Fruit fly (Drosophila melanogaster) whole organism, embryonic: ENCODE measurements around the gene CG32237.

Experiments
- ATbp ChIP-seq: fragments of 200-800 bp; sonication (Bioruptor generic); optimal IDR thresholded peaks from 2 replicates; lab custom pipeline; 2017; ENCODE audit warnings: missing biosample characterization, mild to moderate bottlenecking, missing genetic modification characterization, missing genetic modification reagents
- B-H1 ChIP-seq: fragments of 200-800 bp; sonication (Bioruptor generic); IDR thresholded peaks from 3 replicates; pipeline ENCODE4 v1.3.6; 2022; ENCODE audit warnings: missing biosample characterization, missing genetic modification characterization
- Bgb ChIP-seq: fragments of 200-800 bp; sonication (Bioruptor generic); IDR thresholded peaks from 2 replicates; pipeline ENCODE4 v1.3.6; 2022; ENCODE audit warnings: missing biosample characterization, missing genetic modification characterization; ENCODE audit not compliant: partially characterized antibody
- BtbVII ChIP-seq: fragments of 200-800 bp; sonication (Bioruptor generic); optimal IDR thresholded peaks from 3 replicates; lab custom pipeline; 2017; ENCODE audit warnings: missing biosample characterization, mild to moderate bottlenecking, missing genetic modification characterization
- CG10209 ChIP-seq: fragments of 200-800 bp; sonication (Bioruptor generic); optimal IDR thresholded peaks from 3 replicates; lab custom pipeline; 2017; ENCODE audit warnings: missing biosample characterization, mild to moderate bottlenecking, missing genetic modification characterization, missing genetic modification reagents
- CG10462 ChIP-seq: fragments of 200-800 bp; sonication (Bioruptor generic); optimal IDR thresholded peaks from 2 replicates; lab custom pipeline; 2016; ENCODE audit warnings: missing biosample characterization, missing genetic modification characterization
- CG11560 ChIP-seq: fragments of 200-800 bp; sonication (Bioruptor generic); IDR thresholded peaks from 3 replicates; pipeline ENCODE4 v1.3.6; 2022; ENCODE audit warnings: missing biosample characterization, missing genetic modification characterization
- CG11695 ChIP-seq: fragments of 200-800 bp; sonication (Bioruptor generic); IDR thresholded peaks from 3 replicates; pipeline ENCODE4 v1.3.6; 2022; ENCODE audit warnings: missing biosample characterization, missing genetic modification characterization
- CG13624 ChIP-seq: fragments of 200-800 bp; sonication (Bioruptor generic); optimal IDR thresholded peaks from 2 replicates; lab custom pipeline; 2016; ENCODE audit warnings: missing biosample characterization, missing genetic modification characterization
- CG14050 ChIP-seq: fragments of 200-800 bp; sonication (Bioruptor generic); IDR thresholded peaks from 3 replicates; pipeline ENCODE4 v1.3.6; 2022; ENCODE audit warnings: missing biosample characterization, missing genetic modification characterization
- CG15269 ChIP-seq: fragments of 200-800 bp; sonication (Bioruptor generic); optimal IDR thresholded peaks from 2 replicates; lab custom pipeline; 2018; ENCODE audit warnings: missing biosample characterization, mild to moderate bottlenecking, missing genetic modification characterization, moderate library complexity
- CG2875 ChIP-seq: fragments of 200-800 bp; sonication (Bioruptor generic); optimal IDR thresholded peaks from 2 replicates; lab custom pipeline; 2017; ENCODE audit warnings: missing biosample characterization, mild to moderate bottlenecking, missing genetic modification characterization, missing genetic modification reagents
- CG3281 ChIP-seq: fragments of 200-800 bp; sonication (Bioruptor generic); optimal IDR thresholded peaks from 3 replicates; lab custom pipeline; 2017; ENCODE audit warnings: missing biosample characterization, mild to moderate bottlenecking, missing genetic modification characterization
- CG6175 ChIP-seq: fragments of 200-800 bp; sonication (Bioruptor generic); IDR thresholded peaks from 3 replicates; pipeline ENCODE4 v1.3.6; 2022; ENCODE audit warnings: missing biosample characterization, missing genetic modification characterization
- CG6272 ChIP-seq: fragments of 200-800 bp; sonication (Bioruptor generic); IDR thresholded peaks from 2 replicates; pipeline ENCODE4 v1.3.6; 2022; ENCODE audit warnings: missing biosample characterization, missing genetic modification characterization
- CG8944 ChIP-seq: fragments of 200-800 bp; sonication (Bioruptor generic); optimal IDR thresholded peaks from 3 replicates; lab custom pipeline; 2016; ENCODE audit warnings: missing biosample characterization, missing genetic modification characterization
- CG9817 ChIP-seq: fragments of 200-800 bp; sonication (Bioruptor generic); optimal IDR thresholded peaks from 2 replicates; lab custom pipeline; 2018; ENCODE audit warnings: missing biosample characterization, mild to moderate bottlenecking, missing genetic modification characterization, moderate library complexity
- Dek ChIP-seq: fragments of 200-800 bp; sonication (Bioruptor generic); optimal IDR thresholded peaks from 3 replicates; lab custom pipeline; 2019; ENCODE audit warnings: missing biosample characterization, mild to moderate bottlenecking, missing genetic modification characterization, moderate library complexity
- H15 ChIP-seq: fragments of 200-800 bp; sonication (Bioruptor generic); IDR thresholded peaks from 3 replicates; pipeline ENCODE4 v1.3.6; 2022; ENCODE audit warnings: missing biosample characterization, missing genetic modification characterization
- Hr39 ChIP-seq: fragments of >200 bp; optimal IDR thresholded peaks from 2 replicates; lab custom pipeline; 2017
- NC2β ChIP-seq: fragments of 200-800 bp; sonication (Bioruptor generic); optimal IDR thresholded peaks from 2 replicates; lab custom pipeline; 2016; ENCODE audit warnings: missing biosample characterization, missing genetic modification characterization
- NK7.1 ChIP-seq: fragments of 200-800 bp; sonication (Bioruptor generic); optimal IDR thresholded peaks from 3 replicates; lab custom pipeline; 2016; ENCODE audit warnings: missing biosample characterization, missing genetic modification characterization
- Ptx1 ChIP-seq: fragments of 200-800 bp; sonication (Bioruptor generic); IDR thresholded peaks from 2 replicates; pipeline ENCODE4 v1.3.6; 2022; ENCODE audit warnings: missing biosample characterization, missing genetic modification characterization
- Ravus ChIP-seq: fragments of 200-800 bp; sonication (Bioruptor generic); IDR thresholded peaks from 2 replicates; pipeline ENCODE4 v1.3.6; 2022; ENCODE audit warnings: missing biosample characterization, missing genetic modification characterization
- Sox102F ChIP-seq: fragments of 200-800 bp; sonication (Bioruptor generic); optimal IDR thresholded peaks from 2 replicates; lab custom pipeline; 2018; ENCODE audit warnings: missing biosample characterization, mild to moderate bottlenecking, missing genetic modification characterization, moderate library complexity
- Trl ChIP-seq, 3 experiments: fragments of >200 bp in 2 of 3; fragments of 200-800 bp in 1 of 3; sonication (Bioruptor generic) in 1 of 3; optimal IDR thresholded peaks; 2 replicates in 1 of 3; 3 replicates in 2 of 3; lab custom pipeline; 2016 to 2017; ENCODE audit warnings: missing biosample characterization in 1 of 3, missing genetic modification characterization in 1 of 3
- Vsx1 ChIP-seq: fragments of 200-800 bp; sonication (Bioruptor generic); optimal IDR thresholded peaks from 2 replicates; lab custom pipeline; 2017; ENCODE audit warnings: missing biosample characterization, mild to moderate bottlenecking, missing genetic modification characterization, missing genetic modification reagents
- al ChIP-seq: fragments of 200-800 bp; sonication (Bioruptor generic); IDR thresholded peaks from 2 replicates; pipeline ENCODE4 v1.3.6; 2022; ENCODE audit warnings: missing biosample characterization, missing genetic modification characterization
- cad ChIP-seq: fragments of >200 bp; optimal IDR thresholded peaks from 2 replicates; lab custom pipeline; 2017; ENCODE audit warnings: missing biosample characterization, missing genetic modification characterization
- chif ChIP-seq, 2 experiments: fragments of 200-800 bp; sonication (Bioruptor generic); optimal IDR thresholded peaks; 3 replicates each; lab custom pipeline; 2016; ENCODE audit warnings: missing biosample characterization in 2 of 2, missing genetic modification characterization in 2 of 2
- corto ChIP-seq: fragments of 200-800 bp; sonication (Bioruptor generic); optimal IDR thresholded peaks from 2 replicates; lab custom pipeline; 2016; ENCODE audit warnings: missing biosample characterization, mild to moderate bottlenecking, missing genetic modification characterization, moderate library complexity
- dm ChIP-seq: fragments of 200-800 bp; sonication (Bioruptor generic); optimal IDR thresholded peaks from 3 replicates; lab custom pipeline; 2016; ENCODE audit warnings: missing biosample characterization, missing genetic modification characterization
- esg ChIP-seq: fragments of 200-800 bp; sonication (Bioruptor generic); conservative IDR thresholded peaks from 2 replicates; pipeline ENCODE4 v1.3.6; 2022; ENCODE audit warnings: missing biosample characterization, missing genetic modification characterization
- gro ChIP-seq: fragments of 200-800 bp; sonication (Bioruptor generic); optimal IDR thresholded peaks from 2 replicates; lab custom pipeline; 2016; ENCODE audit warnings: missing biosample characterization, missing genetic modification characterization
- hkb ChIP-seq, 2 experiments: fragments of 200-800 bp in 1 of 2; fragments of >200 bp in 1 of 2; sonication (Bioruptor generic) in 1 of 2; IDR thresholded peaks in 1 of 2; optimal IDR thresholded peaks in 1 of 2; 2 replicates each; pipeline versions ENCODE4 v1.3.6 to Lab custom; 2017 to 2022; ENCODE audit warnings: missing biosample characterization in 1 of 2, missing genetic modification characterization in 1 of 2
- hth ChIP-seq: fragments of >200 bp; optimal IDR thresholded peaks from 2 replicates; lab custom pipeline; 2017; ENCODE audit warnings: inconsistent platforms
- knrl ChIP-seq: fragments of 200-800 bp; sonication (Bioruptor generic); IDR thresholded peaks from 3 replicates; pipeline ENCODE4 v1.3.6; 2022; ENCODE audit warnings: missing biosample characterization, missing genetic modification characterization; ENCODE audit not compliant: partially characterized antibody
- lab ChIP-seq: fragments of 200-800 bp; sonication (Bioruptor generic); optimal IDR thresholded peaks from 3 replicates; lab custom pipeline; 2017; ENCODE audit warnings: missing biosample characterization, missing genetic modification characterization, mild to moderate bottlenecking, moderate library complexity, missing genetic modification reagents
- maf-S ChIP-seq: fragments of 200-800 bp; sonication (Bioruptor generic); optimal IDR thresholded peaks from 2 replicates; lab custom pipeline; 2016; ENCODE audit warnings: missing biosample characterization, missing genetic modification characterization
- mam ChIP-seq: fragments of 200-800 bp; sonication (Bioruptor generic); optimal IDR thresholded peaks from 3 replicates; lab custom pipeline; 2016; ENCODE audit warnings: missing biosample characterization, missing genetic modification characterization
- nerfin-2 ChIP-seq: fragments of 200-800 bp; sonication (Bioruptor generic); IDR thresholded peaks from 2 replicates; pipeline ENCODE4 v1.3.6; 2022; ENCODE audit warnings: missing biosample characterization, missing genetic modification characterization; ENCODE audit not compliant: partially characterized antibody
- p53 ChIP-seq: fragments of 200-800 bp; sonication (Bioruptor generic); optimal IDR thresholded peaks from 2 replicates; lab custom pipeline; 2016; ENCODE audit warnings: missing biosample characterization, missing genetic modification characterization
- pfk ChIP-seq: fragments of 200-800 bp; sonication (Bioruptor generic); optimal IDR thresholded peaks from 2 replicates; lab custom pipeline; 2018; ENCODE audit warnings: missing biosample characterization, mild to moderate bottlenecking, missing genetic modification characterization, moderate library complexity
- pum ChIP-seq: fragments of 200-800 bp; sonication (Bioruptor generic); optimal IDR thresholded peaks from 2 replicates; lab custom pipeline; 2016; ENCODE audit warnings: missing biosample characterization, missing genetic modification characterization
- scrt ChIP-seq: fragments of 200-800 bp; sonication (Bioruptor generic); optimal IDR thresholded peaks from 2 replicates; lab custom pipeline; 2018; ENCODE audit warnings: missing biosample characterization, mild to moderate bottlenecking, missing genetic modification characterization, moderate library complexity
- slp2 ChIP-seq: fragments of 200-800 bp; sonication (Bioruptor generic); optimal IDR thresholded peaks from 2 replicates; lab custom pipeline; 2016; ENCODE audit warnings: missing biosample characterization, missing genetic modification characterization
- ssp ChIP-seq: fragments of 200-800 bp; sonication (Bioruptor generic); IDR thresholded peaks from 2 replicates; pipeline ENCODE4 v1.3.6; 2022; ENCODE audit warnings: missing biosample characterization, missing genetic modification characterization
- tap ChIP-seq: fragments of 200-800 bp; optimal IDR thresholded peaks from 3 replicates; lab custom pipeline; 2019; ENCODE audit warnings: missing biosample characterization, mild to moderate bottlenecking, missing genetic modification characterization, moderate library complexity
- vfl ChIP-seq: fragments of 200-800 bp; sonication (Bioruptor generic); optimal IDR thresholded peaks from 2 replicates; lab custom pipeline; 2016; ENCODE audit warnings: missing biosample characterization, missing genetic modification characterization
- vnd ChIP-seq: fragments of 200-800 bp; sonication (Bioruptor generic); IDR thresholded peaks from 3 replicates; pipeline ENCODE4 v1.3.6; 2022; ENCODE audit warnings: missing biosample characterization, missing genetic modification characterization; ENCODE audit not compliant: partially characterized antibody

Gene CG32237

DNA sequence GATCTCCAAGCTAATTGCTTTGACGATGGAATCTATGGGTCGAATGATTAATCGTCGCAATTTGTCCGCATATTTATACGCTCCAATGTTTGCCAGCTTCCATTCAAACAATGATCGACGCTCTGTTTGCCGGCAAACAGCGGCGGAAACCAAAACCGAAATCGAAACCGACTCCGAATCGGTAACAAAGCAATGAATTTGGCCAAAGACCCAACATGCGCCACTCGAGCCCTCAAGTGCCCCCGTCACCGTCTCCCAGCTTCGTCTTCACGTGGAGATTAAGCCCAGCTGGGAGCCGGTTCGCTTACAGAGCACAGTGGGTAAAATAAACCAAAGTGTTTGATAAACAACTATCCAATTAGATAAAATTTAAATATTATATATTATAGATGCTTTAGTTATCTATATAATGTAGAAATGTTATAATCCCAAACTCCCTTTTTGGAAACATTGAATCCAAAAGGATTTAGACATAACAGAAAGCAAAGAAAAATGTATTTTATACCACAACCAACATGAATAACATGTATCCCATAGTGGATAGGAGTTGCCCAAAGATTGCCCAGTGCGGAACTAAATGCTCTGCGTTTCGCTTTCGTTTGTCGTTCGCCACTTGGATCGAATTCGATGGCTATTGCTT is at the start of gene CG32237 (continued):
- TF ChIP-seq nerfin-2 (GFP tag; lab: Robert Waterston, UW): no peak
- peak; percentile 61 for TF ChIP-seq CG15269 (tag; lab: Kevin White, UChicago)
- no peak for TF ChIP-seq NK7.1 (GFP tag; lab: Kevin White, UChicago)
- no peak for TF ChIP-seq Ravus (GFP tag; lab: Robert Waterston, UW)
- no peak for TF ChIP-seq p53 (GFP tag; lab: Kevin White, UChicago)
- peak; percentile 33 for TF ChIP-seq Dek (tag; lab: Kevin White, UChicago)
- TF ChIP-seq CG3281 (GFP tag; lab: Kevin White, UChicago): peak; percentile 18
- no peak for TF ChIP-seq hth
- TF ChIP-seq CG14050 (GFP tag; lab: Robert Waterston, UW): no peak
- no peak for TF ChIP-seq CG13624 (GFP tag; lab: Kevin White, UChicago)
- TF ChIP-seq knrl (GFP tag; lab: Robert Waterston, UW): no peak
- TF ChIP-seq cad (GFP tag; lab: Kevin White, UChicago): no peak
- no peak for TF ChIP-seq vfl (GFP tag; lab: Kevin White, UChicago)
- no peak for TF ChIP-seq esg (GFP tag; lab: Robert Waterston, UW)
- TF ChIP-seq maf-S: no peak
- TF ChIP-seq Hr39 (lab: Kevin White, UChicago): no peak
- TF ChIP-seq CG9817 (tag; lab: Kevin White, UChicago): peak; percentile 31
- TF ChIP-seq CG10462 (GFP tag; lab: Kevin White, UChicago): no peak
- 0 out of 2 replicates have a peak, but pooled peaks have one; percentile 12 for TF ChIP-seq al (GFP tag; lab: Robert Waterston, UW)
- TF ChIP-seq pum: no peak
- TF ChIP-seq CG8944 (GFP tag; lab: Kevin White, UChicago): no peak
- no peak for TF ChIP-seq B-H1 (GFP tag; lab: Robert Waterston, UW)
- TF ChIP-seq dm (GFP tag; lab: Kevin White, UChicago): no peak
- peak; percentile 22 for TF ChIP-seq Sox102F (GFP tag; lab: Kevin White, UChicago)
- TF ChIP-seq CG10209 (GFP tag; lab: Kevin White, UChicago): no peak
- TF ChIP-seq ssp (GFP tag; lab: Robert Waterston, UW): no peak
- no peak for TF ChIP-seq pfk
- peak; percentile 22; the same call in 1 of the 3 replicates for TF ChIP-seq CG11695 (GFP tag; lab: Robert Waterston, UW)
- no peak for TF ChIP-seq chif (GFP tag; optimal IDR thresholded peaks at IDR 0.05; lab: Kevin White, UChicago)
- TF ChIP-seq CG11560: no peak
- no peak for TF ChIP-seq ATbp (GFP tag; lab: Kevin White, UChicago)
- TF ChIP-seq scrt (GFP tag; lab: Kevin White, UChicago): no peak
- no peak for TF ChIP-seq vnd
- TF ChIP-seq CG6175 (GFP tag; lab: Robert Waterston, UW): no peak
- TF ChIP-seq Ptx1 (GFP tag; lab: Robert Waterston, UW): peak; percentile 49; the same call in 1 of the 2 replicates
- no peak for TF ChIP-seq corto (GFP tag; lab: Kevin White, UChicago)
- TF ChIP-seq lab: peak; percentile 14
- TF ChIP-seq Vsx1: no peak
- TF ChIP-seq Bgb (GFP tag; lab: Robert Waterston, UW): no peak
- no peak for TF ChIP-seq CG2875
- TF ChIP-seq mam (GFP tag; lab: Kevin White, UChicago): no peak
- TF ChIP-seq NC2β (GFP tag; lab: Kevin White, UChicago): no peak
- TF ChIP-seq Trl (optimal IDR thresholded peaks at IDR 0.05; lab: Kevin White, UChicago): no peak
- TF ChIP-seq Trl (GFP tag; optimal IDR thresholded peaks at IDR 0.05; lab: Kevin White, UChicago): no peak
- no peak for TF ChIP-seq BtbVII
- no peak for TF ChIP-seq slp2 (GFP tag; lab: Kevin White, UChicago)
- peak; percentile 1 for TF ChIP-seq tap (tag; lab: Kevin White, UChicago)
- no peak for TF ChIP-seq CG6272 (GFP tag; lab: Robert Waterston, UW)
- TF ChIP-seq hkb (optimal IDR thresholded peaks at IDR 0.05; lab: Kevin White, UChicago): no peak
- TF ChIP-seq hkb (GFP tag; IDR thresholded peaks at IDR 0.05; lab: Robert Waterston, UW): no peak
- TF ChIP-seq gro (GFP tag; lab: Kevin White, UChicago): no peak
- TF ChIP-seq H15 (GFP tag; lab: Robert Waterston, UW): no peak
